Worm (Caenorhabditis elegans) whole organism, mixed stage, embryonic: ENCODE results near the gene pqn-35.

Experiments
- blmp-1 ChIP-seq: fragments of 150-350 bp; optimal IDR thresholded peaks from 2 replicates; lab custom pipeline; 2014; ENCODE audit warnings: missing biosample characterization, missing genetic modification characterization
- elt-3 ChIP-seq: fragments of 150-350 bp; optimal IDR thresholded peaks from 2 replicates; lab custom pipeline; 2014; ENCODE audit warnings: missing biosample characterization, missing genetic modification characterization
- lsy-2 ChIP-seq: fragments of 150-350 bp; optimal IDR thresholded peaks from 2 replicates; lab custom pipeline; 2014; ENCODE audit warnings: missing biosample characterization, missing genetic modification characterization
- mab-5 ChIP-seq: fragments of 150-350 bp; optimal IDR thresholded peaks from 2 replicates; lab custom pipeline; 2014; ENCODE audit warnings: missing biosample characterization, missing genetic modification characterization
- nhr-76 ChIP-seq: sonication (generic microtip); optimal IDR thresholded peaks from 2 replicates; lab custom pipeline; 2017; ENCODE audit warnings: missing biosample characterization, missing genetic modification characterization
- pha-4 ChIP-seq: fragments of 150-350 bp; optimal IDR thresholded peaks from 2 replicates; lab custom pipeline; 2018; ENCODE audit warnings: missing biosample characterization, missing genetic modification reagents, missing genetic modification characterization
- sem-2 ChIP-seq: fragments of 200-800 bp; sonication (Bioruptor generic); optimal IDR thresholded peaks from 2 replicates; lab custom pipeline; 2018; ENCODE audit warnings: mild to moderate bottlenecking, missing genetic modification characterization, missing compliant biosample characterization
- sptf-1 ChIP-seq: sonication (generic microtip); optimal IDR thresholded peaks from 2 replicates; lab custom pipeline; 2017; ENCODE audit warnings: mild to moderate bottlenecking, missing genetic modification characterization, moderate library complexity, missing compliant biosample characterization
- tbx-8 ChIP-seq: fragments of 200-800 bp; sonication (Bioruptor generic); optimal IDR thresholded peaks from 2 replicates; lab custom pipeline; 2018; ENCODE audit warnings: mild to moderate bottlenecking, missing genetic modification characterization, moderate library complexity, missing compliant biosample characterization
- unc-62 ChIP-seq: fragments of 150-350 bp; optimal IDR thresholded peaks from 2 replicates; lab custom pipeline; 2014; ENCODE audit warnings: missing biosample characterization, missing genetic modification reagents, missing genetic modification characterization
- ztf-11 ChIP-seq: fragments of 150-350 bp; optimal IDR thresholded peaks from 2 replicates; lab custom pipeline; 2014; ENCODE audit warnings: missing biosample characterization, missing genetic modification characterization

- no peak for TF ChIP-seq mab-5 (tag; lab: Kevin White, UChicago)
- TF ChIP-seq lsy-2 (tag; lab: Kevin White, UChicago), result no peak
- TF ChIP-seq unc-62 (GFP tag; lab: Kevin White, UChicago), result peak; percentile 52
- TF ChIP-seq pha-4 (tag; lab: Kevin White, UChicago), result no peak
- no peak for TF ChIP-seq blmp-1 (tag; lab: Kevin White, UChicago)
- TF ChIP-seq nhr-76 (tag; lab: Kevin White, UChicago), result no peak
- TF ChIP-seq sem-2, result no peak
- no peak for TF ChIP-seq sptf-1
- TF ChIP-seq elt-3 (tag; lab: Kevin White, UChicago), result no peak
- no peak for TF ChIP-seq ztf-11
- TF ChIP-seq tbx-8, result no peak
Measured at ce11 chrII:4577391-4577790, 35.4 kb upstream of the pqn-35 start.
